Fruit fly (Drosophila melanogaster) whole organism, wandering third instar larva: ENCODE results near the gene Snx1.

Experiments
- CG32264 ChIP-seq: fragments of 200-800 bp; sonication (Bioruptor generic); optimal IDR thresholded peaks from 2 replicates; lab custom pipeline; 2016; ENCODE audit warnings: missing biosample characterization, missing genetic modification characterization
- CG9705 ChIP-seq: fragments of 200-800 bp; sonication (Bioruptor generic); optimal IDR thresholded peaks from 2 replicates; lab custom pipeline; 2018; ENCODE audit warnings: missing biosample characterization, mild to moderate bottlenecking, missing genetic modification characterization
- CrebA ChIP-seq: fragments of 200-800 bp; sonication (Bioruptor generic); optimal IDR thresholded peaks from 2 replicates; lab custom pipeline; 2016; ENCODE audit warnings: missing biosample characterization, mild to moderate bottlenecking, missing genetic modification characterization, borderline replicate concordance
- Dif ChIP-seq: fragments of 200-275, 200-300 bp; sonication (Bioruptor generic); optimal IDR thresholded peaks from 2 replicates; lab custom pipeline; 2018; ENCODE audit warnings: missing biosample characterization, missing genetic modification characterization; ENCODE audit not compliant: partially characterized antibody
- GATAd ChIP-seq: sonication (Bioruptor generic); optimal IDR thresholded peaks from 2 replicates; lab custom pipeline; 2016; ENCODE audit warnings: missing biosample characterization, missing genetic modification characterization
- HLH106 ChIP-seq: fragments of 200-800 bp; optimal IDR thresholded peaks from 3 replicates; lab custom pipeline; 2019; ENCODE audit warnings: missing biosample characterization, mild to moderate bottlenecking, missing genetic modification characterization, moderate library complexity
- Hnf4 ChIP-seq: fragments of 200-800 bp; sonication (Bioruptor generic); optimal IDR thresholded peaks from 2 replicates; lab custom pipeline; 2016; ENCODE audit warnings: missing biosample characterization, mild to moderate bottlenecking, missing genetic modification characterization
- Hr78 ChIP-seq: fragments of >200 bp; optimal IDR thresholded peaks from 2 replicates; lab custom pipeline; 2017; ENCODE audit warnings: missing biosample characterization, missing genetic modification characterization
- Hr83 ChIP-seq: fragments of 200-300 bp; sonication (Bioruptor generic); optimal IDR thresholded peaks from 2 replicates; lab custom pipeline; 2016; ENCODE audit warnings: missing biosample characterization, mild to moderate bottlenecking, missing genetic modification characterization, moderate library complexity; ENCODE audit not compliant: poor library complexity, severe bottlenecking
- Jra ChIP-seq: sonication (Bioruptor generic); optimal IDR thresholded peaks from 2 replicates; lab custom pipeline; 2016; ENCODE audit warnings: missing biosample characterization, missing genetic modification characterization
- Myc ChIP-seq: fragments of >200 bp; optimal IDR thresholded peaks from 2 replicates; lab custom pipeline; 2017
- N ChIP-seq: fragments of >200 bp; optimal IDR thresholded peaks from 2 replicates; lab custom pipeline; 2018; ENCODE audit warnings: missing biosample characterization, missing external identifiers, missing genetic modification characterization
- OdsH ChIP-seq: fragments of 200-800 bp; sonication (Bioruptor generic); optimal IDR thresholded peaks from 2 replicates; lab custom pipeline; 2016; ENCODE audit warnings: missing biosample characterization, mild to moderate bottlenecking, missing genetic modification characterization
- Rel ChIP-seq, 2 experiments: fragments of 200-800 bp; sonication (Bioruptor generic) in 1 of 2; optimal IDR thresholded peaks; 2 replicates in 1 of 2; 3 replicates in 1 of 2; lab custom pipeline; 2016 to 2019; ENCODE audit warnings: mild to moderate bottlenecking in 2 of 2, missing biosample characterization in 2 of 2, missing genetic modification characterization in 2 of 2, moderate library complexity in 1 of 2
- Sp1 ChIP-seq: fragments of 200-800 bp; sonication (Bioruptor generic); optimal IDR thresholded peaks from 3 replicates; lab custom pipeline; 2019; ENCODE audit warnings: missing biosample characterization, mild to moderate bottlenecking, missing genetic modification characterization, moderate library complexity
- Vsx2 ChIP-seq: fragments of 200-300, 225-300 bp; sonication (Bioruptor generic); optimal IDR thresholded peaks from 2 replicates; lab custom pipeline; 2018; ENCODE audit warnings: missing biosample characterization, missing genetic modification characterization; ENCODE audit not compliant: partially characterized antibody
- br ChIP-seq: fragments of 200-800 bp; sonication (Bioruptor generic); optimal IDR thresholded peaks from 2 replicates; lab custom pipeline; 2016; ENCODE audit warnings: missing biosample characterization, missing genetic modification characterization
- brk ChIP-seq: fragments of 200-800 bp; sonication (Bioruptor generic); optimal IDR thresholded peaks from 2 replicates; lab custom pipeline; 2016; ENCODE audit warnings: missing biosample characterization, mild to moderate bottlenecking, missing genetic modification characterization
- dl ChIP-seq, 2 experiments: fragments of 175-275, 200-275 bp in 1 of 2; fragments of 200-275 bp in 1 of 2; sonication (Bioruptor generic); optimal IDR thresholded peaks; lab custom pipeline; 2018; ENCODE audit warnings: mild to moderate bottlenecking in 2 of 2, missing biosample characterization in 2 of 2, missing genetic modification characterization in 2 of 2, moderate library complexity in 2 of 2; ENCODE audit not compliant: partially characterized antibody in 2 of 2, insufficient read depth in 1 of 2
- dmrt93B ChIP-seq: fragments of 200-800 bp; sonication (Bioruptor generic); optimal IDR thresholded peaks from 2 replicates; lab custom pipeline; 2018; ENCODE audit warnings: missing biosample characterization, mild to moderate bottlenecking, missing genetic modification characterization
- dsf ChIP-seq: sonication (Bioruptor generic); optimal IDR thresholded peaks from 2 replicates; lab custom pipeline; 2016; ENCODE audit warnings: missing biosample characterization, missing genetic modification characterization, borderline replicate concordance
- ey ChIP-seq: fragments of 200-800 bp; sonication (Bioruptor generic); optimal IDR thresholded peaks from 2 replicates; lab custom pipeline; 2016; ENCODE audit warnings: missing biosample characterization, missing genetic modification characterization
- foxo ChIP-seq, 2 experiments: fragments of 200-800 bp; sonication (Bioruptor generic); optimal IDR thresholded peaks; 2 replicates in 1 of 2; 3 replicates in 1 of 2; lab custom pipeline; 2016 to 2017; ENCODE audit warnings: missing biosample characterization in 2 of 2, missing genetic modification characterization in 2 of 2
- fru ChIP-seq: fragments of 200-800 bp; sonication (Bioruptor generic); optimal IDR thresholded peaks from 3 replicates; lab custom pipeline; 2016; ENCODE audit warnings: missing biosample characterization, mild to moderate bottlenecking, missing genetic modification characterization
- h ChIP-seq: fragments of 200-800 bp; sonication (Bioruptor generic); optimal IDR thresholded peaks from 3 replicates; lab custom pipeline; 2016; ENCODE audit warnings: missing biosample characterization, mild to moderate bottlenecking, missing genetic modification characterization
- jim ChIP-seq: fragments of 175-275, 200-325 bp; sonication (Bioruptor generic); optimal IDR thresholded peaks from 2 replicates; lab custom pipeline; 2016; ENCODE audit warnings: missing biosample characterization, mild to moderate bottlenecking, missing genetic modification characterization
- lola ChIP-seq: fragments of >200 bp; optimal IDR thresholded peaks from 2 replicates; lab custom pipeline; 2017; ENCODE audit warnings: missing biosample characterization, missing genetic modification characterization
- pan ChIP-seq: fragments of >200 bp; optimal IDR thresholded peaks from 2 replicates; lab custom pipeline; 2017
- psq ChIP-seq: fragments of 200-800 bp; sonication (Bioruptor generic); optimal IDR thresholded peaks from 3 replicates; lab custom pipeline; 2017; ENCODE audit warnings: missing biosample characterization, mild to moderate bottlenecking, missing genetic modification characterization, moderate library complexity
- rgr ChIP-seq: fragments of 200-800 bp; sonication (Bioruptor generic); optimal IDR thresholded peaks from 3 replicates; lab custom pipeline; 2016; ENCODE audit warnings: missing biosample characterization, mild to moderate bottlenecking, missing genetic modification characterization
- sage ChIP-seq: fragments of 200-800 bp; sonication (Bioruptor generic); optimal IDR thresholded peaks from 2 replicates; lab custom pipeline; 2016; ENCODE audit warnings: missing biosample characterization, mild to moderate bottlenecking, missing genetic modification characterization
- sv ChIP-seq: fragments of 200-800 bp; sonication (Bioruptor generic); optimal IDR thresholded peaks from 3 replicates; lab custom pipeline; 2016; ENCODE audit warnings: missing biosample characterization, missing genetic modification characterization
- tai ChIP-seq: sonication (Bioruptor generic); optimal IDR thresholded peaks from 2 replicates; lab custom pipeline; 2016; ENCODE audit warnings: missing biosample characterization, missing genetic modification characterization
- usp ChIP-seq: fragments of >200 bp; optimal IDR thresholded peaks from 2 replicates; lab custom pipeline; 2017; ENCODE audit warnings: missing biosample characterization, missing genetic modification characterization
- woc ChIP-seq: sonication (Bioruptor generic); optimal IDR thresholded peaks from 2 replicates; lab custom pipeline; 2016; ENCODE audit warnings: missing biosample characterization, mild to moderate bottlenecking, missing genetic modification characterization

The Snx1 gene

DNA sequence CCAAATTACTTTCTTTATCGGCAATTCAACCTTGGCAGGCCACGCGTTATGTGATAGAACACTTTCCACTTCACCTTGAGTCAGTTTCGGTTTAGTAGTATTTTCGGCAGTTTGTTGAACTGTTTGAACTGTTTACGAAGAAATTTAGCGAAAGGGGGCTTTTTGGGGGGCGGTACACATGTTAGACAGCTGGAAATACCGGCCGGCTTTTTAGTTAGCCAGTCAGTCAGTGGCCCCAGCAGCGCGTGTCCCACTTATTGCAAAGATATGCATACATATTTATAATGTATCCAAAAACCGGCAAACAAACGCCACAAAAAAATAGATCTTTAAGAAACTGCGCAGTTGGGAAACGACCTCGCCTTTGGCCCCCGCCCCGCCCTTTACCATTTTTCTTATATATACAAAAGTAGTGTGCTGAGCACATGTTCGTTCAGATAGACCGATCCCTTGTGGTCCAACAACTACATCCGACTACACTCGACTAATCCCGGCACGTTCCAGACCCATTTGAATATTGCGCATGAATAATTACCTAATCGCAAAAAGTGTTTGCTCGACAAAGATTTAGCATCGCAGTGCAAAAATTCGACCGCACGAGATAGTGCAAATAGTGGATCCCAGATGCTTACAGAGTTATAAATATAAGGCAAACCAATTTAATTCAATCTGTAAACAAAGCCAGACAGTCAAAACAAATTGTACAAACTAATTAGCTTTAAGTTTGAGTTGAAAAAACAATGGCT lies 30.4 kb downstream of the Snx1 start:
- TF ChIP-seq dmrt93B (no peak), woc (GFP tag; lab: Kevin White, UChicago) (peak; percentile 53), dsf (GFP tag; lab: Kevin White, UChicago) (no peak), sage (GFP tag; lab: Kevin White, UChicago) (no peak), Myc (lab: Kevin White, UChicago) (no peak), lola (no peak), pan (no peak), psq (GFP tag; lab: Kevin White, UChicago) (no peak), Rel (GFP tag; optimal IDR thresholded peaks at IDR 0.05; lab: Kevin White, UChicago) (no peak), Rel (tag; optimal IDR thresholded peaks at IDR 0.05; lab: Kevin White, UChicago) (peak; percentile 78), jim (GFP tag; lab: Kevin White, UChicago) (no peak), sv (GFP tag; lab: Kevin White, UChicago) (no peak), rgr (GFP tag; lab: Kevin White, UChicago) (no peak), Vsx2 (GFP tag; lab: Kevin White, UChicago) (no peak), tai (GFP tag; lab: Kevin White, UChicago) (no peak), ey (no peak), HLH106 (no peak), CrebA (no peak), usp (no peak), brk (GFP tag; lab: Kevin White, UChicago) (no peak), br (GFP tag; lab: Kevin White, UChicago) (no peak), Jra (GFP tag; lab: Kevin White, UChicago) (peak; percentile 51), GATAd (no peak), Hr83 (peak; percentile 50), h (GFP tag; lab: Kevin White, UChicago) (peak; percentile 62), Hr78 (GFP tag; lab: Kevin White, UChicago) (no peak), foxo (GFP tag; optimal IDR thresholded peaks at IDR 0.05; lab: Kevin White, UChicago) (no peak), Hnf4 (peak; percentile 26), CG32264 (GFP tag; lab: Kevin White, UChicago) (no peak), fru (no peak)

DNA sequence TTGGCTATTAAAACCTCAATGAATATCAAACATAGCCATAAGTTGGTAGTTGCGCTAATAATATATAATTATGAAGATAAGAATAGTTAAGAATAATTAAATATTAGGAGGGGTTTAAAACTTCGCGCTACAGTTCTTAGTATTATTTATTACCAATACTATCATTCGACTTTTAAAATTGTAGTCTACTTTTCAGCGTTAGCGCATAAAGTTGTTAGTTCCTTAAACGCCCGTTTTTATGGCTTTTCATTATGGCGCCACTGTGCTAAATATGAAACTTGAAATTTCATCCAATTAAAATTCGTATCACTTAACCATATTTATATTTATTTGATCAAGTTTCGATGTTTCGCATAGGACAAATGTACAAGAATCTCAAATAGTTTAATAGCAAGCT lies 31.0 kb downstream of the Snx1 start:
- TF ChIP-seq sv (GFP tag; lab: Kevin White, UChicago) (no peak), woc (GFP tag; lab: Kevin White, UChicago) (no peak), Rel (GFP tag; optimal IDR thresholded peaks at IDR 0.05; lab: Kevin White, UChicago) (no peak), Rel (tag; optimal IDR thresholded peaks at IDR 0.05; lab: Kevin White, UChicago) (no peak), Myc (lab: Kevin White, UChicago) (peak; percentile 91), Hnf4 (peak; percentile 27), HLH106 (no peak), brk (GFP tag; lab: Kevin White, UChicago) (peak; percentile 25), OdsH (GFP tag; lab: Kevin White, UChicago) (no peak), N (GFP tag; lab: Kevin White, UChicago) (no peak), Sp1 (GFP tag; lab: Kevin White, UChicago) (no peak)
- TF ChIP-seq, all 38 proteins: peak for 3

DNA sequence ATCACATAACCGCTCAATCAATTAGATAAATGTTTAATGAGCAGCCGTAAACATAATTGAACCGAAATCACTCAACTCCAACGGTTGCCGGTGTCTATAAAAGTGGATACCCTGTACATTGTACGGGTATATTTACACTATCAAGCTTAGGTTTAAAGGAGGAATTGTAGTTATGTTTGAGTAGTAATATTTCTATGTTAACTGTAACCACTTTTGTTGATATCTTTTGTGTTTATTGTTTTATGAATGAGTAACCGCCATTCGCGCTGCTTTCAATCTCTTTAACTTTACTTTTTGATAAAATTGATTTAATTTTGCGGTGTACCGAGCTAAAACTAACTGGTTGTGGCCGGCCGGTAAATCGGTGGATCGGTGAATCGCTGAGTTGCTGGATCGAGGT lies 32.6 kb downstream of the Snx1 start:
- TF ChIP-seq usp, result no peak
- TF ChIP-seq Dif (GFP tag; lab: Kevin White, UChicago), result no peak
- TF ChIP-seq lola, result no peak

DNA sequence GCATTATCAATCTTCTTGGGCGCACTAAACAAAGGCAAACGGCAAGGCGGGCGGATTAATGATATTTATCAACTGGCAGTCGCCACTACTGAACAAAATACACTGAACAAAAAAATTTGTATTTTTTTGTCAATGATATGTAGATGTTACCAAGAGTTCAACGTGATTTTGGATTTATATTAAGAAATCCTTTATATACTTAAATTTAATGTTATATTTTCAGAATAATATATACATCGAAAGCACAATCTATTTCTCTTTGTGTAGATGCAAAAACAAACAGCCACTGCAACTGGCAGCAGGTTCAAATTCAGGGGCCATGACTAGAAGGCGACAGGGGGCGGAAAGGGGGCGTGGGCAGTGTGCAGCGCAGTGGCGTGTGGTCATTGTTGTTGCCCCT lies 33.2 kb downstream of the Snx1 start:
- peak; percentile 19 for TF ChIP-seq HLH106
- peak; percentile 18 for TF ChIP-seq Sp1 (GFP tag; lab: Kevin White, UChicago)
- TF ChIP-seq GATAd, result no peak

DNA sequence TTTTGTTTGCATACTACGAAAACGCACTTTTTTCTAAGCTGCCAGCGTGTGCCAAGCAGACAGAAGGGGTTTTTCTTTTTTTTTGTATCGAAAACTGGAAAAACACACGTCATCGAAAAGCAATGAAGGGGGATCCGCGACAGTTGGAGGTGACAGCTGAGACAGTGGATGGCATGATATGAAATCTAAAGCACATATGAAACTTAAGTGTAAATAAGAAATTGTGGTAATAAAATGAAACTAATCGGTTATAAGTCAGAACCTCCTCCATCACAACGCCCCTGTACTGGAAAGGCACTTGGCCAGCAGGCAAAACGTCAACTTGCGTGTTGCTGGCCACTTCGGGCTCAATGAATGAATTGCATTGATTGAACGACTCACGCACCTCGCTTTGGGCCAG lies 34.2 kb downstream of the Snx1 start:
- TF ChIP-seq dl (GFP tag; optimal IDR thresholded peaks at IDR 0.05; lab: Kevin White, UChicago; ENCODE audit: insufficient read depth in 1 of 2, partially characterized antibody in 2 of 2) (no peak), Vsx2 (GFP tag; lab: Kevin White, UChicago) (no peak), Myc (lab: Kevin White, UChicago) (no peak), CG9705 (GFP tag; lab: Kevin White, UChicago) (no peak), jim (GFP tag; lab: Kevin White, UChicago) (no peak)
